Worm (Caenorhabditis elegans) whole organism, L1 larva: ENCODE results near the gene nhr-119.

Source experiments
- C16A3.4 ChIP-seq: fragments of 150-350 bp; optimal IDR thresholded peaks from 2 replicates; lab custom pipeline; 2014; ENCODE audit warnings: missing biosample characterization, missing genetic modification characterization
- F16B12.6 ChIP-seq: fragments of 150-350 bp; optimal IDR thresholded peaks from 2 replicates; lab custom pipeline; 2014; ENCODE audit warnings: missing biosample characterization, missing genetic modification characterization
- Y116A8C.19 ChIP-seq: sonication (generic microtip); optimal IDR thresholded peaks from 2 replicates; lab custom pipeline; 2016; ENCODE audit warnings: missing compliant biosample characterization, missing genetic modification characterization, borderline replicate concordance
- aha-1 ChIP-seq: fragments of 150-350 bp; optimal IDR thresholded peaks from 2 replicates; lab custom pipeline; 2014; ENCODE audit warnings: missing biosample characterization, missing genetic modification characterization
- aly-2 ChIP-seq: fragments of 150-350 bp; optimal IDR thresholded peaks from 2 replicates; lab custom pipeline; 2014; ENCODE audit warnings: missing biosample characterization, missing genetic modification characterization
- ama-1 ChIP-seq: fragments of 150-350 bp; optimal IDR thresholded peaks from 2 replicates; lab custom pipeline; 2014
- blmp-1 ChIP-seq: fragments of 150-350 bp; optimal IDR thresholded peaks from 2 replicates; lab custom pipeline; 2014; ENCODE audit warnings: missing biosample characterization, missing genetic modification characterization
- ces-1 ChIP-seq: fragments of 150-350 bp; optimal IDR thresholded peaks from 2 replicates; lab custom pipeline; 2014; ENCODE audit warnings: missing biosample characterization, missing genetic modification reagents, missing genetic modification characterization
- dpl-1 ChIP-seq, 3 experiments: fragments of 150-350 bp in 2 of 3; sonication (generic microtip) in 1 of 3; optimal IDR thresholded peaks; 2 replicates each; lab custom pipeline; 2014 to 2017; ENCODE audit warnings: missing biosample characterization in 3 of 3, missing genetic modification characterization in 3 of 3, missing genetic modification reagents in 3 of 3
- dsc-1 ChIP-seq: sonication (generic microtip); optimal IDR thresholded peaks from 2 replicates; lab custom pipeline; 2016; ENCODE audit warnings: mild to moderate bottlenecking, missing genetic modification characterization, missing compliant biosample characterization
- efl-1 ChIP-seq, 4 experiments: fragments of 150-350 bp; optimal IDR thresholded peaks in 3 of 4; peaks in 1 of 4; 1 replicate in 1 of 4; 2 replicates in 3 of 4; lab custom pipeline; 2014; ENCODE audit warnings: missing biosample characterization in 2 of 4, missing genetic modification characterization in 2 of 4, missing genetic modification reagents in 2 of 4
- elt-2 ChIP-seq: sonication (generic microtip); optimal IDR thresholded peaks from 2 replicates; lab custom pipeline; 2016; ENCODE audit warnings: missing genetic modification characterization, mild to moderate bottlenecking, inconsistent platforms, missing compliant biosample characterization, missing genetic modification reagents
- elt-3 ChIP-seq, 6 experiments: fragments of 150-350 bp in 1 of 6; sonication (generic microtip); optimal IDR thresholded peaks; 2 replicates each; lab custom pipeline; 2017 to 2018; ENCODE audit warnings: missing biosample characterization in 6 of 6, missing genetic modification characterization in 6 of 6, inconsistent platforms in 1 of 6
- ets-5 ChIP-seq: fragments of 200-800 bp; sonication (Bioruptor generic); IDR thresholded peaks from 2 replicates; pipeline ENCODE4 v1.3.6; 2022; ENCODE audit warnings: missing genetic modification characterization, missing compliant biosample characterization
- fkh-8 ChIP-seq: sonication (generic microtip); optimal IDR thresholded peaks from 2 replicates; lab custom pipeline; 2016; ENCODE audit warnings: mild to moderate bottlenecking, missing genetic modification characterization, missing compliant biosample characterization
- fos-1 ChIP-seq: fragments of 150-350 bp; optimal IDR thresholded peaks from 2 replicates; lab custom pipeline; 2014; ENCODE audit warnings: missing biosample characterization, missing genetic modification characterization
- hlh-17 ChIP-seq: fragments of 200-800 bp; sonication (Bioruptor generic); optimal IDR thresholded peaks from 2 replicates; lab custom pipeline; 2018; ENCODE audit warnings: missing genetic modification characterization, mild to moderate bottlenecking, missing compliant biosample characterization, moderate library complexity, borderline replicate concordance
- jun-1 ChIP-seq: fragments of 150-350 bp; optimal IDR thresholded peaks from 2 replicates; lab custom pipeline; 2014; ENCODE audit warnings: missing biosample characterization, missing genetic modification reagents, missing genetic modification characterization
- lin-13 ChIP-seq: fragments of 150-350 bp; optimal IDR thresholded peaks from 2 replicates; lab custom pipeline; 2014; ENCODE audit warnings: missing biosample characterization, missing genetic modification reagents, missing genetic modification characterization
- lin-15B ChIP-seq: fragments of 150-350 bp; sonication (generic microtip); optimal IDR thresholded peaks from 3 replicates; lab custom pipeline; 2014; ENCODE audit warnings: missing biosample characterization, missing genetic modification characterization
- lin-35 ChIP-seq, 2 experiments: fragments of 150-350 bp; optimal IDR thresholded peaks; 2 replicates each; lab custom pipeline; 2014; ENCODE audit warnings: missing biosample characterization in 2 of 2, missing genetic modification characterization in 2 of 2, missing genetic modification reagents in 2 of 2
- lin-39 ChIP-seq: fragments of 150-350 bp; optimal IDR thresholded peaks from 2 replicates; lab custom pipeline; 2014; ENCODE audit warnings: missing biosample characterization, missing genetic modification reagents, missing genetic modification characterization
- lir-3 ChIP-seq: sonication (generic microtip); optimal IDR thresholded peaks from 2 replicates; lab custom pipeline; 2016; ENCODE audit warnings: mild to moderate bottlenecking, missing genetic modification characterization, moderate library complexity, missing compliant biosample characterization; ENCODE audit not compliant: poor library complexity
- lsy-2 ChIP-seq, 2 experiments: fragments of 150-350 bp; optimal IDR thresholded peaks; 2 replicates each; lab custom pipeline; 2014; ENCODE audit warnings: missing biosample characterization in 2 of 2, missing genetic modification characterization in 2 of 2
- nhr-11 ChIP-seq: fragments of 150-350 bp; optimal IDR thresholded peaks from 2 replicates; lab custom pipeline; 2014; ENCODE audit warnings: missing biosample characterization, missing genetic modification characterization
- nhr-20 ChIP-seq: sonication (generic microtip); optimal IDR thresholded peaks from 2 replicates; lab custom pipeline; 2016; ENCODE audit warnings: mild to moderate bottlenecking, missing genetic modification characterization, missing compliant biosample characterization
- nhr-237 ChIP-seq: fragments of 150-350 bp; optimal IDR thresholded peaks from 2 replicates; lab custom pipeline; 2014; ENCODE audit warnings: missing biosample characterization, missing genetic modification characterization
- nhr-71 ChIP-seq: sonication (generic microtip); optimal IDR thresholded peaks from 2 replicates; lab custom pipeline; 2016; ENCODE audit warnings: mild to moderate bottlenecking, missing genetic modification characterization, moderate library complexity, missing compliant biosample characterization
- nhr-76 ChIP-seq: sonication (generic microtip); optimal IDR thresholded peaks from 2 replicates; lab custom pipeline; 2017; ENCODE audit warnings: missing biosample characterization, missing genetic modification characterization
- pag-3 ChIP-seq: sonication (generic microtip); optimal IDR thresholded peaks from 2 replicates; lab custom pipeline; 2017; ENCODE audit warnings: missing genetic modification characterization, mild to moderate bottlenecking, missing compliant biosample characterization, antibody characterized with exemption, borderline replicate concordance; ENCODE audit not compliant: insufficient read depth
- pqm-1 ChIP-seq: sonication (generic microtip); optimal IDR thresholded peaks from 3 replicates; lab custom pipeline; 2017; ENCODE audit warnings: missing biosample characterization, missing genetic modification characterization
- sox-4 ChIP-seq: sonication (generic microtip); optimal IDR thresholded peaks from 2 replicates; lab custom pipeline; 2016; ENCODE audit warnings: missing genetic modification characterization, missing compliant biosample characterization
- sptf-1 ChIP-seq: fragments of 150-350 bp; optimal IDR thresholded peaks from 2 replicates; lab custom pipeline; 2014; ENCODE audit warnings: missing biosample characterization, missing genetic modification characterization
- sup-37 ChIP-seq: fragments of 200-800 bp; sonication (Bioruptor generic); optimal IDR thresholded peaks from 2 replicates; lab custom pipeline; 2018; ENCODE audit warnings: mild to moderate bottlenecking, missing genetic modification characterization, missing compliant biosample characterization
- swsn-7 ChIP-seq: sonication (generic microtip); optimal IDR thresholded peaks from 2 replicates; lab custom pipeline; 2016; ENCODE audit warnings: missing genetic modification characterization, missing compliant biosample characterization
- tlp-1 ChIP-seq: fragments of 150-350 bp; optimal IDR thresholded peaks from 2 replicates; lab custom pipeline; 2014; ENCODE audit warnings: missing biosample characterization, missing genetic modification characterization
- unc-130 ChIP-seq: fragments of 150-350 bp; optimal IDR thresholded peaks from 2 replicates; lab custom pipeline; 2017; ENCODE audit warnings: missing biosample characterization, missing genetic modification characterization, inconsistent platforms
- unc-62 ChIP-seq: fragments of 150-350 bp; optimal IDR thresholded peaks from 2 replicates; lab custom pipeline; 2014; ENCODE audit warnings: missing biosample characterization, missing genetic modification reagents, missing genetic modification characterization
- vab-15 ChIP-seq: sonication (generic microtip); optimal IDR thresholded peaks from 2 replicates; lab custom pipeline; 2017; ENCODE audit warnings: missing genotype, mild to moderate bottlenecking, missing genetic modification characterization, missing compliant biosample characterization
- xbp-1 ChIP-seq: sonication (generic microtip); optimal IDR thresholded peaks from 2 replicates; lab custom pipeline; 2016; ENCODE audit warnings: missing genetic modification characterization, missing compliant biosample characterization
- zip-4 ChIP-seq: fragments of 200-800 bp; sonication (Bioruptor generic); optimal IDR thresholded peaks from 2 replicates; lab custom pipeline; 2018; ENCODE audit warnings: mild to moderate bottlenecking, missing genetic modification characterization, moderate library complexity, missing compliant biosample characterization
- ztf-4 ChIP-seq: fragments of 150-350 bp; optimal IDR thresholded peaks from 2 replicates; lab custom pipeline; 2014; ENCODE audit warnings: missing biosample characterization, missing genetic modification characterization

Gene nhr-119

ce11 chrII:2797951-2798350 is 2.4 kb downstream of the nhr-119 start:
- TF ChIP-seq aly-2 (tag; lab: Kevin White, UChicago), result no peak
- no peak for TF ChIP-seq sptf-1
- no peak for TF ChIP-seq ets-5 (GFP tag; lab: Robert Waterston, UW)
- no peak for TF ChIP-seq efl-1 (optimal IDR thresholded peaks at IDR 0.05; lab: Kevin White, UChicago)
- TF ChIP-seq efl-1 (GFP tag; optimal IDR thresholded peaks at IDR 0.05 in 1 of 2; lab: Kevin White, UChicago), result peak in 1 of 2 experiments; percentile 63

DNA sequence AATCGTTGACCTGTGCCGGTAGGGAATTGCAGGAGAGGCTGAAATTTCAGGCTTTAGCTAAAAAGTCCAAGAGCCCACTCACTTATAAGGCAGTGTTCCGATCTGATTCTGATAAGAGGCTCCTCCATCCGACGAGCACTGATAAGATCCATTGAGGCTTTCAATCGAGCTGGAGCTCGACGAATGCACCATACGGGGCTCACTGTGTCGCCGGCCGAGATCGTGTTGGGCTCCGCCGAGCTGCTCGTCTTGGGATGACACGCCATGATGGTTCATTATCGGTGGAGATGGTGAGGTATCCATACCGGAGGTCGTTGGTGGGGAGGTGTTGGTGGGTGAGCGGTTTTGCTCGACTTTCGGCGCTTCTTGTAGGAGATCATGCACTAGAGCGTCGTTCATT is 4.0 kb downstream of the nhr-119 start:
- TF ChIP-seq aly-2 (tag; lab: Kevin White, UChicago) (no peak), hlh-17 (GFP tag; lab: Kevin White, UChicago) (no peak), nhr-237 (no peak), sup-37 (GFP tag; lab: Kevin White, UChicago) (no peak), efl-1 (optimal IDR thresholded peaks at IDR 0.05; lab: Kevin White, UChicago) (no peak), efl-1 (GFP tag; optimal IDR thresholded peaks at IDR 0.05 in 1 of 2; lab: Kevin White, UChicago) (peak in 1 of 2 experiments; percentile 87)
- TF ChIP-seq, all 84 proteins: peak for 1

DNA sequence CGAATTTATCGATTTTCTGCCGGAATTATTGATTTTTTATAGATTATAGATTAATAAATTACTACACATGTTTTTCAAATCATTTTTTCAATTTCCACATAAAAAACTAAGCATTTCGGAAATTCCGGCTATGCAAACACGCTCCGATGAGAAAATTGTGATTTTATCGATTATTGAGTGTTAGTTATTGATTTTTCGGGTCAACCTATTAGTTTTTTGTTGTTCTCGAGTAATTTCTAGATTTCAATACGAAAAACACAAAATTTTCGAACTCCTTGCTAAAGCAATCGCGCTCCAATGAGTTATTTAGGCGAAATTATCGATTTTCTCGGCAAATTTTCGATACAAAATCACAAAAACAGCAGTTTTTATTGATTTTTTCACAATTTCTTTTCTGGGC is 5.0 kb downstream of the nhr-119 start:
- no peak for TF ChIP-seq jun-1
- no peak for TF ChIP-seq aly-2 (tag; lab: Kevin White, UChicago)
- no peak for TF ChIP-seq F16B12.6 (tag; lab: Kevin White, UChicago)
- TF ChIP-seq nhr-76, result no peak
- TF ChIP-seq elt-3 (tag; optimal IDR thresholded peaks at IDR 0.05; lab: Kevin White, UChicago), result no peak
- TF ChIP-seq unc-130 (tag; lab: Kevin White, UChicago), result no peak
- TF ChIP-seq pqm-1 (tag; lab: Kevin White, UChicago), result no peak
- no peak for TF ChIP-seq lsy-2 (tag; optimal IDR thresholded peaks at IDR 0.05; lab: Kevin White, UChicago)
- TF ChIP-seq elt-2, result no peak

ce11 chrII:2791693-2792092 is 8.7 kb downstream of the nhr-119 start:
- TF ChIP-seq aha-1 (tag; lab: Kevin White, UChicago) (no peak), dsc-1 (tag; lab: Kevin White, UChicago) (no peak)

- no peak for TF ChIP-seq fos-1 (tag; lab: Kevin White, UChicago)
- TF ChIP-seq tlp-1, result no peak
- TF ChIP-seq fkh-8, result no peak
- no peak for TF ChIP-seq pag-3
- TF ChIP-seq unc-62 (GFP tag; lab: Kevin White, UChicago), result no peak
- TF ChIP-seq lin-35 (GFP tag; optimal IDR thresholded peaks at IDR 0.05; lab: Kevin White, UChicago), result no peak
- TF ChIP-seq lir-3 (tag; lab: Kevin White, UChicago), result no peak
- no peak for TF ChIP-seq nhr-20 (tag; lab: Kevin White, UChicago)
- no peak for TF ChIP-seq ama-1 (lab: Kevin White, UChicago)
- TF ChIP-seq Y116A8C.19 (tag; lab: Kevin White, UChicago), result no peak
- TF ChIP-seq sptf-1, result no peak
- no peak for TF ChIP-seq zip-4
- no peak for TF ChIP-seq C16A3.4 (tag; lab: Kevin White, UChicago)
- TF ChIP-seq pqm-1 (tag; lab: Kevin White, UChicago), result no peak
- TF ChIP-seq sup-37 (GFP tag; lab: Kevin White, UChicago), result no peak
- no peak for TF ChIP-seq lin-15B (tag; lab: Kevin White, UChicago)
- no peak for TF ChIP-seq ztf-4 (tag; lab: Kevin White, UChicago)
- TF ChIP-seq lin-39 (tag; lab: Kevin White, UChicago), result no peak
Measured at ce11 chrII:2787849-2788248, 12.6 kb downstream of the nhr-119 start.

DNA sequence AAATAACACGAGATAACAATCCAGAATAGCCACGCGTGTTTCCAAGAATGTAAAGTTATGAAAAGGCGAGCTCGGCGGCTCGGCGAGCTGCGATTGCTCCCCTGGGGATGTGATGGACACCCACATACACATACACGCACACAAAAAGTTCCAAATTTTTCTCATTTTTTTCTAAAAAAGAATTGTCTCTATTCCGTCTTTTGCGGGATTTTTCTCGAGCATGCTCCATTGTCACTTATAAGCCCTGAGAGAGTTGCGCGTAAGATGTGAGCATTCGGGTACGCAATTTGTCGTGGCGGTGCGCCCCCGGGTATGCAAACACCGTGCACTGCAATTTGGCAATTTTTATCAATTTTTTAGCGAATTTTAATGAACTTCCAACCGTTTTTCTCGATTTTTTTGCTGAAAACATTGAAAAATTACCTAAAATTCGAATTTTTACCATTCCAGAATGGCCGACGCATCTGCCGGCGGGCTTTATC is 13.3 kb downstream of the nhr-119 start, which contains the start of the genes F08D12.12 and srpa-72:
TSS of gene F08D12.12 (minus strand) at position 51 of the 482 bp plus-strand sequence.
TSS of gene srpa-72 (plus strand) at position 451 of the 482 bp plus-strand sequence.
- TF ChIP-seq blmp-1 (tag; lab: Kevin White, UChicago) (no peak), dpl-1 (GFP tag; optimal IDR thresholded peaks at IDR 0.05; lab: Kevin White, UChicago) (peak; percentile 23 to 57 (median 57)), aly-2 (tag; lab: Kevin White, UChicago) (no peak), xbp-1 (peak; percentile 27), aha-1 (tag; lab: Kevin White, UChicago) (no peak), C16A3.4 (tag; lab: Kevin White, UChicago) (peak; percentile 42), fos-1 (tag; lab: Kevin White, UChicago) (no peak), F16B12.6 (tag; lab: Kevin White, UChicago) (peak; percentile 91), lin-13 (peak; percentile 27), lsy-2 (tag; optimal IDR thresholded peaks at IDR 0.05; lab: Kevin White, UChicago) (peak; percentile 36 to 63), ces-1 (GFP tag; lab: Kevin White, UChicago) (no peak), nhr-71 (tag; lab: Kevin White, UChicago) (no peak), nhr-11 (tag; lab: Kevin White, UChicago) (no peak), vab-15 (tag; lab: Kevin White, UChicago) (peak; percentile 26), efl-1 (optimal IDR thresholded peaks at IDR 0.05; lab: Kevin White, UChicago) (peak; percentile 56 to 60), efl-1 (GFP tag; optimal IDR thresholded peaks at IDR 0.05 in 1 of 2; lab: Kevin White, UChicago) (peak; percentile 53 to 95), swsn-7 (peak; percentile 10), sox-4 (tag; lab: Kevin White, UChicago) (no peak), lin-35 (GFP tag; optimal IDR thresholded peaks at IDR 0.05; lab: Kevin White, UChicago) (peak; percentile 29 to 61)
